Worm (Caenorhabditis elegans) whole organism, L4 larva: Measurements from ENCODE around the gene lmtr-3.

Experiments used
- F10B5.3 ChIP-seq: sonication (generic microtip); optimal IDR thresholded peaks from 2 replicates; lab custom pipeline; 2016; ENCODE audit warnings: mild to moderate bottlenecking, missing genetic modification characterization, missing compliant biosample characterization
- F37D6.2 ChIP-seq: sonication (generic microtip); optimal IDR thresholded peaks from 2 replicates; lab custom pipeline; 2016; ENCODE audit warnings: mild to moderate bottlenecking, missing genetic modification characterization, missing compliant biosample characterization
- F44E2.7 ChIP-seq: fragments of 200-800 bp; sonication (Bioruptor generic); IDR thresholded peaks from 2 replicates; pipeline ENCODE4 v2.1.2; 2022; ENCODE audit warnings: missing genetic modification characterization, missing compliant biosample characterization
- R02D3.7 ChIP-seq: fragments of 150-350 bp; sonication (generic microtip); optimal IDR thresholded peaks from 3 replicates; lab custom pipeline; 2014; ENCODE audit warnings: missing biosample characterization, missing genetic modification characterization
- T20F7.1 ChIP-seq: fragments of 200-800 bp; sonication (Bioruptor generic); optimal IDR thresholded peaks from 2 replicates; lab custom pipeline; 2018; ENCODE audit warnings: mild to moderate bottlenecking, missing genetic modification characterization, missing compliant biosample characterization
- Y105C5A.15 ChIP-seq: fragments of 200-800 bp; sonication (Bioruptor generic); IDR thresholded peaks from 2 replicates; pipeline ENCODE4 v1.3.6; 2022; ENCODE audit warnings: missing genetic modification characterization, missing compliant biosample characterization
- Y75B8A.6 ChIP-seq: fragments of 200-800 bp; sonication (Bioruptor generic); IDR thresholded peaks from 2 replicates; pipeline ENCODE4 v1.3.6; 2022; ENCODE audit warnings: missing genetic modification reagents, missing genetic modification characterization, missing compliant biosample characterization
- ZK337.2 ChIP-seq: fragments of 200-800 bp; sonication (Bioruptor generic); IDR thresholded peaks from 2 replicates; pipeline ENCODE4 v1.3.6; 2022; ENCODE audit warnings: missing genetic modification reagents, missing genetic modification characterization, missing compliant biosample characterization
- ZK546.5 ChIP-seq, 2 experiments: sonication (generic microtip); optimal IDR thresholded peaks; 2 replicates each; lab custom pipeline; 2017; ENCODE audit warnings: missing biosample characterization in 2 of 2, missing genetic modification characterization in 2 of 2
- aha-1 ChIP-seq: fragments of 150-350 bp; peaks from one replicate; lab custom pipeline; 2014; ENCODE audit warnings: missing biosample characterization, missing genetic modification characterization
- ama-1 ChIP-seq: fragments of 150-350 bp; optimal IDR thresholded peaks from 2 replicates; lab custom pipeline; 2014; ENCODE audit warnings: inconsistent platforms, mixed read lengths
- arid-1 ChIP-seq: fragments of 200-800 bp; sonication (Bioruptor generic); conservative IDR thresholded peaks from 2 replicates; pipeline ENCODE4 v1.3.6; 2022; ENCODE audit warnings: missing genetic modification reagents, missing genetic modification characterization, missing compliant biosample characterization
- ceh-20 ChIP-seq: fragments of 200-800 bp; sonication (Bioruptor generic); IDR thresholded peaks from 2 replicates; pipeline ENCODE4 v1.3.6; 2022; ENCODE audit warnings: missing genetic modification reagents, missing genetic modification characterization, missing compliant biosample characterization
- ceh-44 ChIP-seq: fragments of 200-800 bp; sonication (Bioruptor generic); IDR thresholded peaks from 2 replicates; pipeline ENCODE4 v1.3.6; 2022; ENCODE audit warnings: missing genetic modification reagents, missing genetic modification characterization, missing compliant biosample characterization
- ces-1 ChIP-seq: fragments of 150-350 bp; sonication (generic microtip); optimal IDR thresholded peaks from 4 replicates; lab custom pipeline; 2014; ENCODE audit warnings: missing biosample characterization, missing genetic modification reagents, missing genetic modification characterization
- daf-16 ChIP-seq, 3 experiments: sonication (generic microtip); optimal IDR thresholded peaks; 2 replicates each; lab custom pipeline; 2016 to 2017; ENCODE audit warnings: missing genetic modification characterization in 3 of 3, missing genetic modification reagents in 3 of 3, mild to moderate bottlenecking in 2 of 3, missing compliant biosample characterization in 2 of 3, missing biosample characterization in 1 of 3, moderate library complexity in 1 of 3
- daf-19 ChIP-seq: fragments of 200-800 bp; sonication (Bioruptor generic); conservative IDR thresholded peaks from 2 replicates; pipeline ENCODE4 v1.3.6; 2022; ENCODE audit warnings: missing genetic modification characterization, missing compliant biosample characterization
- dmd-6 ChIP-seq: fragments of 200-800 bp; sonication (Bioruptor generic); IDR thresholded peaks from 2 replicates; pipeline ENCODE4 v1.3.6; 2022; ENCODE audit warnings: missing genetic modification reagents, missing genetic modification characterization, missing compliant biosample characterization
- duxl-1 ChIP-seq: sonication (generic microtip); optimal IDR thresholded peaks from 2 replicates; lab custom pipeline; 2016; ENCODE audit warnings: mild to moderate bottlenecking, missing genetic modification characterization, moderate library complexity, missing compliant biosample characterization; ENCODE audit not compliant: poor library complexity
- dve-1 ChIP-seq: sonication (generic microtip); optimal IDR thresholded peaks from 2 replicates; lab custom pipeline; 2017; ENCODE audit warnings: antibody characterized with exemption, mild to moderate bottlenecking, missing genetic modification characterization, missing compliant biosample characterization; ENCODE audit not compliant: insufficient read depth
- egl-27 ChIP-seq: sonication (generic microtip); optimal IDR thresholded peaks from 3 replicates; lab custom pipeline; 2017; ENCODE audit warnings: missing biosample characterization, missing genetic modification reagents, missing genetic modification characterization
- egl-43 ChIP-seq: fragments of 200-800 bp; sonication (Bioruptor generic); IDR thresholded peaks from 2 replicates; pipeline ENCODE4 v1.3.6; 2022; ENCODE audit warnings: missing genetic modification reagents, missing genetic modification characterization, missing compliant biosample characterization
- fkh-10 ChIP-seq: fragments of 150-350 bp; optimal IDR thresholded peaks from 2 replicates; lab custom pipeline; 2014; ENCODE audit warnings: missing biosample characterization, missing genetic modification reagents, missing genetic modification characterization
- fos-1 ChIP-seq: fragments of 150-350 bp; optimal IDR thresholded peaks from 2 replicates; lab custom pipeline; 2014; ENCODE audit warnings: missing biosample characterization, missing genetic modification characterization
- hmg-1.1 ChIP-seq: fragments of 200-800 bp; sonication (Bioruptor generic); IDR thresholded peaks from 2 replicates; pipeline ENCODE4 v1.3.6; 2022; ENCODE audit warnings: missing genetic modification reagents, missing genetic modification characterization, missing compliant biosample characterization
- lim-7 ChIP-seq: fragments of 200-800 bp; sonication (Bioruptor generic); IDR thresholded peaks from 2 replicates; pipeline ENCODE4 v1.3.6; 2022; ENCODE audit warnings: missing genetic modification characterization, missing compliant biosample characterization
- lin-13 ChIP-seq: fragments of 150-350 bp; optimal IDR thresholded peaks from 2 replicates; lab custom pipeline; 2014; ENCODE audit warnings: missing biosample characterization, missing genetic modification reagents, missing genetic modification characterization
- lin-15B ChIP-seq: fragments of 150-350 bp; sonication (generic microtip); optimal IDR thresholded peaks from 3 replicates; lab custom pipeline; 2014; ENCODE audit warnings: missing biosample characterization, missing genetic modification characterization
- lin-29 ChIP-seq: fragments of 200-800 bp; sonication (Bioruptor generic); IDR thresholded peaks from 2 replicates; pipeline ENCODE4 v1.3.6; 2022; ENCODE audit warnings: missing genetic modification reagents, missing genetic modification characterization, missing compliant biosample characterization
- lin-39 ChIP-seq: fragments of 150-350 bp; optimal IDR thresholded peaks from 2 replicates; lab custom pipeline; 2014; ENCODE audit warnings: missing biosample characterization, missing genetic modification reagents, missing genetic modification characterization
- mep-1 ChIP-seq: fragments of 150-350 bp; sonication (generic microtip); optimal IDR thresholded peaks from 3 replicates; lab custom pipeline; 2014; ENCODE audit warnings: missing biosample characterization, missing genetic modification characterization
- mxl-3 ChIP-seq: fragments of 200-800 bp; sonication (Bioruptor generic); optimal IDR thresholded peaks from 2 replicates; lab custom pipeline; 2018; ENCODE audit warnings: mild to moderate bottlenecking, missing genetic modification characterization, missing compliant biosample characterization
- nhr-10 ChIP-seq: fragments of 150-350 bp; optimal IDR thresholded peaks from 2 replicates; lab custom pipeline; 2014; ENCODE audit warnings: missing biosample characterization, missing genetic modification characterization
- nhr-11 ChIP-seq: fragments of 150-350 bp; optimal IDR thresholded peaks from 2 replicates; lab custom pipeline; 2014; ENCODE audit warnings: missing biosample characterization, missing genetic modification characterization
- nhr-111 ChIP-seq: fragments of 200-800 bp; sonication (Bioruptor generic); optimal IDR thresholded peaks from 2 replicates; lab custom pipeline; 2018; ENCODE audit warnings: mild to moderate bottlenecking, missing genetic modification characterization, missing compliant biosample characterization
- nhr-237 ChIP-seq: sonication (generic microtip); optimal IDR thresholded peaks from 2 replicates; lab custom pipeline; 2017; ENCODE audit warnings: missing biosample characterization, missing genetic modification characterization
- nhr-25 ChIP-seq: sonication (generic microtip); optimal IDR thresholded peaks from 2 replicates; lab custom pipeline; 2017; ENCODE audit warnings: missing genetic modification characterization, mild to moderate bottlenecking, missing compliant biosample characterization, antibody characterized with exemption, moderate library complexity, borderline replicate concordance; ENCODE audit not compliant: insufficient read depth
- nhr-28 ChIP-seq: fragments of 150-350 bp; optimal IDR thresholded peaks from 2 replicates; lab custom pipeline; 2014; ENCODE audit warnings: missing biosample characterization, missing genetic modification characterization
- nhr-6 ChIP-seq: fragments of 150-350 bp; optimal IDR thresholded peaks from 2 replicates; lab custom pipeline; 2014; ENCODE audit warnings: missing biosample characterization, missing genetic modification characterization
- pha-4 ChIP-seq, 2 experiments: fragments of 150-350 bp in 1 of 2; fragments of 200-800 bp in 1 of 2; sonication (Bioruptor generic) in 1 of 2; IDR thresholded peaks in 1 of 2; optimal IDR thresholded peaks in 1 of 2; 2 replicates each; pipeline versions ENCODE4 v1.3.6 to Lab custom; 2014 to 2022; ENCODE audit warnings: missing genetic modification characterization in 2 of 2, missing genetic modification reagents in 2 of 2, missing biosample characterization in 1 of 2, missing compliant biosample characterization in 1 of 2
- saeg-2 ChIP-seq: fragments of 200-800 bp; sonication (Bioruptor generic); IDR thresholded peaks from 2 replicates; pipeline ENCODE4 v1.3.6; 2022; ENCODE audit warnings: missing genetic modification reagents, missing genetic modification characterization, missing compliant biosample characterization
- set-16 ChIP-seq: fragments of 200-800 bp; sonication (Bioruptor generic); IDR thresholded peaks from 2 replicates; pipeline ENCODE4 v1.3.6; 2022; ENCODE audit warnings: missing genetic modification reagents, missing genetic modification characterization, missing compliant biosample characterization
- skn-1 ChIP-seq: fragments of 150-350 bp; optimal IDR thresholded peaks from 2 replicates; lab custom pipeline; 2014; ENCODE audit warnings: missing biosample characterization, missing genetic modification characterization
- snpc-4 ChIP-seq: fragments of 150-350 bp; optimal IDR thresholded peaks from 2 replicates; lab custom pipeline; 2014; ENCODE audit warnings: missing biosample characterization, missing genetic modification characterization
- spr-1 ChIP-seq: sonication (generic microtip); optimal IDR thresholded peaks from 2 replicates; lab custom pipeline; 2016; ENCODE audit warnings: mild to moderate bottlenecking, missing genetic modification characterization, missing compliant biosample characterization
- vab-7 ChIP-seq: fragments of 200-800 bp; sonication (Bioruptor generic); IDR thresholded peaks from 2 replicates; pipeline ENCODE4 v1.3.6; 2022; ENCODE audit warnings: missing genetic modification reagents, missing genetic modification characterization, missing compliant biosample characterization
- zfp-2 ChIP-seq: sonication (generic microtip); optimal IDR thresholded peaks from 2 replicates; lab custom pipeline; 2016; ENCODE audit warnings: mild to moderate bottlenecking, missing genetic modification characterization, missing compliant biosample characterization
- zfp-3 ChIP-seq: fragments of 200-800 bp; sonication (Bioruptor generic); conservative IDR thresholded peaks from 2 replicates; pipeline ENCODE4 v1.3.6; 2022; ENCODE audit warnings: missing genetic modification reagents, missing genetic modification characterization, missing compliant biosample characterization
- ztf-7 ChIP-seq: fragments of 150-350 bp; optimal IDR thresholded peaks from 2 replicates; lab custom pipeline; 2014; ENCODE audit warnings: missing biosample characterization, missing genetic modification characterization

The lmtr-3 gene

ce11 chrV:11076403-11076802 is 47.6 kb upstream of the lmtr-3 start (continued):
- peak; percentile 65; the same call in 1 of the 2 replicates for TF ChIP-seq Y105C5A.15 (GFP tag; lab: Robert Waterston, UW)
- TF ChIP-seq nhr-237: no peak
- no peak for TF ChIP-seq nhr-111 (GFP tag; lab: Kevin White, UChicago)
- peak; percentile 50 for TF ChIP-seq lin-13 (GFP tag; lab: Kevin White, UChicago)
- TF ChIP-seq F37D6.2: no peak
- peak; percentile 57 for TF ChIP-seq lim-7 (GFP tag; lab: Robert Waterston, UW)
- TF ChIP-seq spr-1 (tag; lab: Kevin White, UChicago): no peak
- TF ChIP-seq F44E2.7 (GFP tag; lab: Robert Waterston, UW): 0 out of 2 replicates have a peak, but pooled peaks have one; percentile 30
- no peak for TF ChIP-seq fkh-10
- TF ChIP-seq nhr-28 (tag; lab: Kevin White, UChicago): peak; percentile 12
- no peak for TF ChIP-seq lin-39 (tag; lab: Kevin White, UChicago)
- TF ChIP-seq nhr-6: peak; percentile 10
- no peak for TF ChIP-seq fos-1 (tag; lab: Kevin White, UChicago)
- no peak for TF ChIP-seq ztf-7
- TF ChIP-seq F10B5.3 (tag; lab: Kevin White, UChicago): no peak

- TF ChIP-seq daf-19 (GFP tag; lab: Robert Waterston, UW) (no peak), lin-15B (tag; lab: Kevin White, UChicago) (no peak), duxl-1 (tag; lab: Kevin White, UChicago) (peak; percentile 10), arid-1 (GFP tag; lab: Robert Waterston, UW) (no peak), Y75B8A.6 (no peak), vab-7 (GFP tag; lab: Robert Waterston, UW) (peak; percentile 42; the same call in 1 of the 2 replicates), dmd-6 (GFP tag; lab: Robert Waterston, UW) (peak; percentile 57), ceh-44 (GFP tag; lab: Robert Waterston, UW) (no peak), egl-27 (no peak), daf-16 (GFP tag; optimal IDR thresholded peaks at IDR 0.05; lab: Kevin White, UChicago) (no peak), daf-16 (tag; optimal IDR thresholded peaks at IDR 0.05; lab: Kevin White, UChicago) (no peak), nhr-11 (tag; lab: Kevin White, UChicago) (peak; percentile 45), ZK337.2 (GFP tag; lab: Robert Waterston, UW) (no peak), R02D3.7 (tag; lab: Kevin White, UChicago) (no peak), set-16 (no peak; the same call in 1 of the 2 replicates), lin-13 (GFP tag; lab: Kevin White, UChicago) (peak; percentile 28), lin-29 (no peak), skn-1 (tag; lab: Kevin White, UChicago) (no peak), egl-43 (0 out of 2 replicates have a peak, but pooled peaks have one; percentile 33), mep-1 (tag; lab: Kevin White, UChicago) (peak; percentile 84), aha-1 (tag; lab: Kevin White, UChicago) (peak; percentile 97), zfp-3 (GFP tag; lab: Robert Waterston, UW) (no peak), zfp-2 (tag; lab: Kevin White, UChicago) (peak; percentile 9), saeg-2 (no peak), ZK546.5 (tag; optimal IDR thresholded peaks at IDR 0.05; lab: Kevin White, UChicago) (no peak), nhr-10 (tag; lab: Kevin White, UChicago) (no peak), mxl-3 (GFP tag; lab: Kevin White, UChicago) (peak; percentile 84), hmg-1.1 (GFP tag; lab: Robert Waterston, UW) (peak; percentile 57; the same call in 1 of the 2 replicates), nhr-6 (peak; percentile 61), dve-1 (tag; lab: Kevin White, UChicago) (peak; percentile 78), ceh-20 (no peak), ces-1 (GFP tag; lab: Kevin White, UChicago) (no peak), ama-1 (lab: Kevin White, UChicago) (no peak), snpc-4 (tag; lab: Kevin White, UChicago) (no peak), pha-4 (GFP tag; IDR thresholded peaks at IDR 0.05; lab: Robert Waterston, UW) (0 out of 2 replicates have a peak, but pooled peaks have one; percentile 16), pha-4 (tag; optimal IDR thresholded peaks at IDR 0.05; lab: Kevin White, UChicago) (peak; percentile 73), nhr-25 (tag; lab: Kevin White, UChicago) (peak; percentile 89), T20F7.1 (peak; percentile 47)
Observed at ce11 chrV:11078104-11078724, 45.8 kb upstream of the lmtr-3 start, which contains the start of gene act-2. Gene act-2, minus strand, starts transcription at chrV:11078154.
